Fruit fly (Drosophila melanogaster) whole organism, wandering third instar larva: Measurements from ENCODE around the gene Dad.

Experiments
- Dfd ChIP-seq: fragments of >200 bp; optimal IDR thresholded peaks from 2 replicates; lab custom pipeline; 2017; ENCODE audit warnings: missing biosample characterization, missing genetic modification characterization
- Rel ChIP-seq, 2 experiments: fragments of 200-800 bp; sonication (Bioruptor generic) in 1 of 2; optimal IDR thresholded peaks; 2 replicates in 1 of 2; 3 replicates in 1 of 2; lab custom pipeline; 2016 to 2019; ENCODE audit warnings: mild to moderate bottlenecking in 2 of 2, missing biosample characterization in 2 of 2, missing genetic modification characterization in 2 of 2, moderate library complexity in 1 of 2
- Sp1 ChIP-seq: fragments of 200-800 bp; sonication (Bioruptor generic); optimal IDR thresholded peaks from 3 replicates; lab custom pipeline; 2019; ENCODE audit warnings: missing biosample characterization, mild to moderate bottlenecking, missing genetic modification characterization, moderate library complexity
- dmrt93B ChIP-seq: fragments of 200-800 bp; sonication (Bioruptor generic); optimal IDR thresholded peaks from 2 replicates; lab custom pipeline; 2018; ENCODE audit warnings: missing biosample characterization, mild to moderate bottlenecking, missing genetic modification characterization
- pan ChIP-seq: fragments of >200 bp; optimal IDR thresholded peaks from 2 replicates; lab custom pipeline; 2017
- sage ChIP-seq: fragments of 200-800 bp; sonication (Bioruptor generic); optimal IDR thresholded peaks from 2 replicates; lab custom pipeline; 2016; ENCODE audit warnings: missing biosample characterization, mild to moderate bottlenecking, missing genetic modification characterization

- TF ChIP-seq sage (GFP tag; lab: Kevin White, UChicago) (no peak), Rel (GFP tag; optimal IDR thresholded peaks at IDR 0.05; lab: Kevin White, UChicago) (no peak), Rel (tag; optimal IDR thresholded peaks at IDR 0.05; lab: Kevin White, UChicago) (no peak), Dfd (GFP tag; lab: Kevin White, UChicago) (no peak), Sp1 (no peak), pan (lab: Kevin White, UChicago) (no peak), dmrt93B (GFP tag; lab: Kevin White, UChicago) (no peak)
These were observed 10.0 kb downstream of the Dad start for dm6 chr3R:17063763-17064162.
